Fruit fly (Drosophila melanogaster) whole organism, embryonic: ENCODE data around the gene CG6870.

Source experiments
- CG10209 ChIP-seq: fragments of 200-800 bp; sonication (Bioruptor generic); optimal IDR thresholded peaks from 3 replicates; lab custom pipeline; 2017; ENCODE audit warnings: missing biosample characterization, mild to moderate bottlenecking, missing genetic modification characterization, missing genetic modification reagents
- CG11723 ChIP-seq: fragments of 200-800 bp; sonication (Bioruptor generic); optimal IDR thresholded peaks from 2 replicates; lab custom pipeline; 2017; ENCODE audit warnings: missing biosample characterization, mild to moderate bottlenecking, missing genetic modification characterization
- CG12071 ChIP-seq: fragments of 200-800 bp; sonication (Bioruptor generic); optimal IDR thresholded peaks from 3 replicates; lab custom pipeline; 2018; ENCODE audit warnings: missing biosample characterization, mild to moderate bottlenecking, missing genetic modification characterization
- CG12659 ChIP-seq: fragments of 200-800 bp; sonication (Bioruptor generic); optimal IDR thresholded peaks from 3 replicates; lab custom pipeline; 2017; ENCODE audit warnings: mild to moderate bottlenecking, missing biosample characterization, missing genetic modification reagents, missing genetic modification characterization
- CG14050 ChIP-seq: fragments of 200-800 bp; sonication (Bioruptor generic); IDR thresholded peaks from 3 replicates; pipeline ENCODE4 v1.3.6; 2022; ENCODE audit warnings: missing biosample characterization, missing genetic modification characterization
- CG17568 ChIP-seq: fragments of 200-800 bp; sonication (Bioruptor generic); optimal IDR thresholded peaks from 2 replicates; lab custom pipeline; 2018; ENCODE audit warnings: missing biosample characterization, mild to moderate bottlenecking, missing genetic modification characterization, moderate library complexity
- CG18619 ChIP-seq: fragments of 200-800 bp; sonication (Bioruptor generic); optimal IDR thresholded peaks from 3 replicates; lab custom pipeline; 2017; ENCODE audit warnings: missing biosample characterization, mild to moderate bottlenecking, missing genetic modification characterization
- CG2678 ChIP-seq: fragments of 200-800 bp; sonication (Bioruptor generic); optimal IDR thresholded peaks from 3 replicates; lab custom pipeline; 2019; ENCODE audit warnings: missing biosample characterization, mild to moderate bottlenecking, missing genetic modification characterization, moderate library complexity
- CG2889 ChIP-seq: fragments of 200-800 bp; sonication (Bioruptor generic); IDR thresholded peaks from 3 replicates; pipeline ENCODE4 v1.3.6; 2022; ENCODE audit warnings: missing biosample characterization, missing genetic modification characterization
- CG32772 ChIP-seq: fragments of 200-800 bp; sonication (Bioruptor generic); IDR thresholded peaks from 2 replicates; pipeline ENCODE4 v1.3.6; 2022; ENCODE audit warnings: missing biosample characterization, missing genetic modification characterization
- CG34376 ChIP-seq: fragments of 200-800 bp; sonication (Bioruptor generic); optimal IDR thresholded peaks from 2 replicates; lab custom pipeline; 2018; ENCODE audit warnings: missing biosample characterization, mild to moderate bottlenecking, missing genetic modification characterization
- CG3847 ChIP-seq: fragments of 200-800 bp; sonication (Bioruptor generic); IDR thresholded peaks from 2 replicates; pipeline ENCODE4 v1.3.6; 2022; ENCODE audit warnings: missing biosample characterization, missing genetic modification characterization
- CG4328 ChIP-seq: fragments of 200-800 bp; sonication (Bioruptor generic); optimal IDR thresholded peaks from 3 replicates; lab custom pipeline; 2017; ENCODE audit warnings: missing biosample characterization, missing genetic modification reagents, missing genetic modification characterization
- CG4617 ChIP-seq: fragments of 200-800 bp; sonication (Bioruptor generic); optimal IDR thresholded peaks from 3 replicates; lab custom pipeline; 2016; ENCODE audit warnings: missing biosample characterization, missing genetic modification characterization, borderline replicate concordance
- CG5180 ChIP-seq: fragments of 200-800 bp; sonication (Bioruptor generic); optimal IDR thresholded peaks from 3 replicates; lab custom pipeline; 2017; ENCODE audit warnings: missing biosample characterization, missing genetic modification characterization, mild to moderate bottlenecking, moderate library complexity, missing genetic modification reagents
- CG6689 ChIP-seq: fragments of 200-800 bp; sonication (Bioruptor generic); IDR thresholded peaks from 2 replicates; pipeline ENCODE4 v1.3.6; 2022; ENCODE audit warnings: missing biosample characterization, missing genetic modification characterization
- CG6765 ChIP-seq: fragments of 200-800 bp; sonication (Bioruptor generic); optimal IDR thresholded peaks from 3 replicates; lab custom pipeline; 2017; ENCODE audit warnings: missing biosample characterization, mild to moderate bottlenecking, missing genetic modification characterization
- CG6791 ChIP-seq: fragments of 200-800 bp; sonication (Bioruptor generic); IDR thresholded peaks from 3 replicates; pipeline ENCODE4 v1.3.6; 2022; ENCODE audit warnings: missing biosample characterization, missing genetic modification characterization; ENCODE audit not compliant: partially characterized antibody
- CG6854 ChIP-seq: fragments of 200-800 bp; sonication (Bioruptor generic); optimal IDR thresholded peaks from 3 replicates; lab custom pipeline; 2017; ENCODE audit warnings: missing biosample characterization, mild to moderate bottlenecking, missing genetic modification characterization
- CG9215 ChIP-seq: fragments of 200-800 bp; sonication (Bioruptor generic); IDR thresholded peaks from 2 replicates; pipeline ENCODE4 v1.3.6; 2022; ENCODE audit warnings: missing biosample characterization, missing genetic modification characterization
- CTCF ChIP-seq: fragments of 200-800 bp; sonication (Bioruptor generic); optimal IDR thresholded peaks from 2 replicates; lab custom pipeline; 2017; ENCODE audit warnings: missing biosample characterization, mild to moderate bottlenecking, missing genetic modification characterization, moderate library complexity
- Fer3 ChIP-seq: fragments of 200-800 bp; sonication (Bioruptor generic); optimal IDR thresholded peaks from 2 replicates; lab custom pipeline; 2018; ENCODE audit warnings: missing biosample characterization, mild to moderate bottlenecking, missing genetic modification characterization, moderate library complexity
- Hr51 ChIP-seq, 2 experiments: fragments of 200-800 bp; sonication (Bioruptor generic); optimal IDR thresholded peaks; 2 replicates in 1 of 2; 3 replicates in 1 of 2; lab custom pipeline; 2016 to 2018; ENCODE audit warnings: missing biosample characterization in 2 of 2, missing genetic modification characterization in 2 of 2, mild to moderate bottlenecking in 1 of 2, moderate library complexity in 1 of 2
- Kr ChIP-seq: fragments of 200-800 bp; sonication (Bioruptor generic); optimal IDR thresholded peaks from 2 replicates; lab custom pipeline; 2017; ENCODE audit warnings: missing biosample characterization, mild to moderate bottlenecking, missing genetic modification characterization
- Mad ChIP-seq: fragments of 200-800 bp; sonication (Bioruptor generic); optimal IDR thresholded peaks from 2 replicates; lab custom pipeline; 2016; ENCODE audit warnings: missing biosample characterization, missing genetic modification characterization
- Mrtf ChIP-seq: fragments of 200-800 bp; sonication (Bioruptor generic); IDR thresholded peaks from 3 replicates; pipeline ENCODE4 v1.3.6; 2022; ENCODE audit warnings: missing biosample characterization, missing genetic modification characterization
- Spps ChIP-seq: fragments of 200-800 bp; sonication (Bioruptor generic); optimal IDR thresholded peaks from 2 replicates; lab custom pipeline; 2018; ENCODE audit warnings: missing biosample characterization, mild to moderate bottlenecking, missing genetic modification characterization
- Xrp1 ChIP-seq: fragments of 200-800 bp; sonication (Bioruptor generic); IDR thresholded peaks from 2 replicates; pipeline ENCODE4 v1.3.6; 2022; ENCODE audit warnings: missing biosample characterization, missing genetic modification characterization
- aop ChIP-seq: fragments of 200-800 bp; sonication (Bioruptor generic); IDR thresholded peaks from 2 replicates; pipeline ENCODE4 v1.3.6; 2022; ENCODE audit warnings: missing biosample characterization, missing genetic modification characterization
- btn ChIP-seq: fragments of 200-800 bp; sonication (Bioruptor generic); optimal IDR thresholded peaks from 2 replicates; lab custom pipeline; 2016; ENCODE audit warnings: missing biosample characterization, missing genetic modification characterization
- ci ChIP-seq: fragments of 200-800 bp; sonication (Bioruptor generic); IDR thresholded peaks from 3 replicates; pipeline ENCODE4 v1.3.6; 2022; ENCODE audit warnings: missing biosample characterization, missing genetic modification characterization
- dpn ChIP-seq, 2 experiments: fragments of 200-800 bp; sonication (Bioruptor generic); optimal IDR thresholded peaks; 3 replicates each; lab custom pipeline; 2016; ENCODE audit warnings: missing biosample characterization in 2 of 2, missing genetic modification characterization in 2 of 2
- eyg ChIP-seq: fragments of 200-800 bp; sonication (Bioruptor generic); optimal IDR thresholded peaks from 3 replicates; lab custom pipeline; 2016; ENCODE audit warnings: missing biosample characterization, missing genetic modification characterization
- gce ChIP-seq: fragments of 200-800 bp; sonication (Bioruptor generic); IDR thresholded peaks from 3 replicates; pipeline ENCODE4 v1.3.6; 2022; ENCODE audit warnings: missing biosample characterization, missing genetic modification characterization
- jigr1 ChIP-seq: fragments of 200-800 bp; sonication (Bioruptor generic); IDR thresholded peaks from 3 replicates; pipeline ENCODE4 v1.3.6; 2022; ENCODE audit warnings: missing biosample characterization, missing genetic modification characterization
- jumu ChIP-seq: fragments of 200-800 bp; sonication (Bioruptor generic); optimal IDR thresholded peaks from 3 replicates; lab custom pipeline; 2016; ENCODE audit warnings: missing biosample characterization, missing genetic modification characterization
- nerfin-1 ChIP-seq: fragments of 200-800 bp; sonication (Bioruptor generic); optimal IDR thresholded peaks from 3 replicates; lab custom pipeline; 2019; ENCODE audit warnings: missing biosample characterization, mild to moderate bottlenecking, missing genetic modification characterization, moderate library complexity
- oc ChIP-seq: fragments of 200-800 bp; sonication (Bioruptor generic); optimal IDR thresholded peaks from 2 replicates; lab custom pipeline; 2018; ENCODE audit warnings: missing biosample characterization, mild to moderate bottlenecking, missing genetic modification characterization, moderate library complexity
- org-1 ChIP-seq: fragments of 200-800 bp; sonication (Bioruptor generic); optimal IDR thresholded peaks from 2 replicates; lab custom pipeline; 2017; ENCODE audit warnings: missing biosample characterization, missing genetic modification characterization
- p53 ChIP-seq: fragments of 200-800 bp; sonication (Bioruptor generic); optimal IDR thresholded peaks from 2 replicates; lab custom pipeline; 2016; ENCODE audit warnings: missing biosample characterization, missing genetic modification characterization
- pros ChIP-seq: fragments of 200-800 bp; sonication (Bioruptor generic); optimal IDR thresholded peaks from 3 replicates; lab custom pipeline; 2019; ENCODE audit warnings: missing biosample characterization, mild to moderate bottlenecking, missing genetic modification characterization, moderate library complexity
- run ChIP-seq: fragments of 200-800 bp; sonication (Bioruptor generic); optimal IDR thresholded peaks from 3 replicates; lab custom pipeline; 2018; ENCODE audit warnings: missing biosample characterization, mild to moderate bottlenecking, missing genetic modification characterization
- slp2 ChIP-seq: fragments of 200-800 bp; sonication (Bioruptor generic); optimal IDR thresholded peaks from 2 replicates; lab custom pipeline; 2016; ENCODE audit warnings: missing biosample characterization, missing genetic modification characterization
- tgo ChIP-seq: fragments of 200-800 bp; sonication (Bioruptor generic); IDR thresholded peaks from 3 replicates; pipeline ENCODE4 v1.3.6; 2022; ENCODE audit warnings: missing biosample characterization, missing genetic modification characterization
- zen ChIP-seq: fragments of 200-800 bp; sonication (Bioruptor generic); optimal IDR thresholded peaks from 3 replicates; lab custom pipeline; 2018; ENCODE audit warnings: missing biosample characterization, mild to moderate bottlenecking, missing genetic modification characterization, moderate library complexity
- zf30C ChIP-seq: fragments of 200-800 bp; sonication (Bioruptor generic); optimal IDR thresholded peaks from 3 replicates; lab custom pipeline; 2018; ENCODE audit warnings: missing biosample characterization, mild to moderate bottlenecking, missing genetic modification characterization
- zfh2 ChIP-seq: fragments of 200-800 bp; sonication (Bioruptor generic); optimal IDR thresholded peaks from 2 replicates; lab custom pipeline; 2016; ENCODE audit warnings: missing biosample characterization, missing genetic modification characterization

The CG6870 gene

dm6 chr2L:17558111-17558773, 33.9 kb downstream of the CG6870 start (continued):
- no peak for TF ChIP-seq gce (GFP tag; lab: Robert Waterston, UW)
- TF ChIP-seq Fer3 (tag; lab: Kevin White, UChicago): peak; percentile 35
- TF ChIP-seq CG6689: no peak
- TF ChIP-seq CG11723 (GFP tag; lab: Kevin White, UChicago): no peak

- TF ChIP-seq CG34376 (GFP tag; lab: Kevin White, UChicago): no peak
- no peak for TF ChIP-seq eyg (GFP tag; lab: Kevin White, UChicago)
- no peak for TF ChIP-seq CG32772 (GFP tag; lab: Robert Waterston, UW)
- no peak for TF ChIP-seq CG6765
- no peak for TF ChIP-seq zf30C (GFP tag; lab: Kevin White, UChicago)
- no peak for TF ChIP-seq dpn (GFP tag; optimal IDR thresholded peaks at IDR 0.05; lab: Kevin White, UChicago)
- no peak for TF ChIP-seq pros
- TF ChIP-seq CG6854 (GFP tag; lab: Kevin White, UChicago): no peak
- TF ChIP-seq zfh2 (GFP tag; lab: Kevin White, UChicago): no peak
- no peak for TF ChIP-seq Spps (tag; lab: Kevin White, UChicago)
- no peak for TF ChIP-seq CG14050
Observed at dm6 chr2L:17555665-17556064, 36.4 kb downstream of the CG6870 start, which contains the start of gene CG7094. CG7094 (minus strand) TSS chr2L:17555765.

dm6 chr2L:17542661-17543278, 49.3 kb downstream of the CG6870 start:
- TF ChIP-seq org-1 (GFP tag; lab: Kevin White, UChicago) (no peak), p53 (GFP tag; lab: Kevin White, UChicago) (no peak), Kr (GFP tag; lab: Kevin White, UChicago) (no peak), nerfin-1 (tag; lab: Kevin White, UChicago) (peak; percentile 94), run (tag; lab: Kevin White, UChicago) (no peak), CTCF (no peak), Xrp1 (GFP tag; lab: Robert Waterston, UW) (no peak), CG2678 (tag; lab: Kevin White, UChicago) (no peak), CG12071 (GFP tag; lab: Kevin White, UChicago) (no peak), Hr51 (GFP tag; optimal IDR thresholded peaks at IDR 0.05; lab: Kevin White, UChicago) (peak in 1 of 2 experiments; percentile 14), pros (peak; percentile 89), CG17568 (no peak), CG2889 (GFP tag; lab: Robert Waterston, UW) (no peak), CG3847 (no peak), CG6791 (GFP tag; lab: Robert Waterston, UW) (no peak), CG4328 (GFP tag; lab: Kevin White, UChicago) (no peak), CG12659 (no peak), aop (GFP tag; lab: Robert Waterston, UW) (no peak), CG14050 (no peak), oc (tag; lab: Kevin White, UChicago) (peak; percentile 53), btn (GFP tag; lab: Kevin White, UChicago) (no peak), jigr1 (GFP tag; lab: Robert Waterston, UW) (no peak), CG6689 (no peak), tgo (no peak), zen (tag; lab: Kevin White, UChicago) (no peak), CG10209 (GFP tag; lab: Kevin White, UChicago) (no peak), ci (0 out of 3 replicates have a peak, but pooled peaks have one; percentile 45), slp2 (no peak), CG18619 (GFP tag; lab: Kevin White, UChicago) (no peak), Mrtf (no peak), CG4617 (no peak), jumu (GFP tag; lab: Kevin White, UChicago) (no peak), CG5180 (no peak), CG9215 (no peak), Mad (GFP tag; lab: Kevin White, UChicago) (no peak)
